Worm (Caenorhabditis elegans) whole organism, young adult: ENCODE results near the gene fbxb-43.

Experiments
- F39B2.1 ChIP-seq: fragments of 200-800 bp; sonication (Bioruptor generic); IDR thresholded peaks from 2 replicates; pipeline ENCODE4 v1.3.6; 2022; ENCODE audit warnings: missing genetic modification reagents, missing genetic modification characterization, missing compliant biosample characterization
- T07F8.4 ChIP-seq: sonication (generic microtip); optimal IDR thresholded peaks from 2 replicates; lab custom pipeline; 2016; ENCODE audit warnings: mild to moderate bottlenecking, missing genetic modification characterization, moderate library complexity, missing compliant biosample characterization
- ama-1 ChIP-seq, 3 experiments: fragments of 150-350 bp in 1 of 3; sonication (generic microtip) in 2 of 3; optimal IDR thresholded peaks; 2 replicates each; lab custom pipeline; 2014 to 2018; ENCODE audit warnings: missing biosample characterization in 2 of 3, missing genetic modification characterization in 2 of 3, missing genetic modification reagents in 2 of 3
- ceh-58 ChIP-seq: fragments of 200-800 bp; sonication (Bioruptor generic); IDR thresholded peaks from 2 replicates; pipeline ENCODE4 v1.3.6; 2022; ENCODE audit warnings: missing genetic modification characterization, missing compliant biosample characterization
- madf-3 ChIP-seq: fragments of 200-800 bp; sonication (Bioruptor generic); IDR thresholded peaks from 2 replicates; pipeline ENCODE4 v1.3.6; 2022; ENCODE audit warnings: missing genetic modification reagents, missing genetic modification characterization, missing compliant biosample characterization
- nhr-80 ChIP-seq: sonication (generic microtip); optimal IDR thresholded peaks from 2 replicates; lab custom pipeline; 2016; ENCODE audit warnings: missing genetic modification characterization, missing compliant biosample characterization
- pha-4 ChIP-seq: fragments of 150-350 bp; sonication (generic microtip); optimal IDR thresholded peaks from 2 replicates; lab custom pipeline; 2014; ENCODE audit warnings: missing biosample characterization, missing genetic modification reagents, missing genetic modification characterization
- unc-62 ChIP-seq: fragments of 150-350 bp; optimal IDR thresholded peaks from 2 replicates; lab custom pipeline; 2014; ENCODE audit warnings: missing biosample characterization, missing genetic modification reagents, missing genetic modification characterization
- ztf-6 ChIP-seq: fragments of 200-800 bp; sonication (Bioruptor generic); IDR thresholded peaks from 2 replicates; pipeline ENCODE4 v1.3.6; 2022; ENCODE audit warnings: missing genetic modification reagents, missing genetic modification characterization, missing compliant biosample characterization

- TF ChIP-seq ztf-6 (GFP tag; lab: Robert Waterston, UW): no peak
- no peak for TF ChIP-seq unc-62 (GFP tag; lab: Kevin White, UChicago)
- TF ChIP-seq F39B2.1 (GFP tag; lab: Robert Waterston, UW): no peak
- no peak for TF ChIP-seq nhr-80 (tag; lab: Kevin White, UChicago)
- no peak for TF ChIP-seq ceh-58 (GFP tag; lab: Robert Waterston, UW)
- TF ChIP-seq ama-1 (optimal IDR thresholded peaks at IDR 0.05; lab: Kevin White, UChicago): no peak
- TF ChIP-seq ama-1 (GFP tag; optimal IDR thresholded peaks at IDR 0.05; lab: Kevin White, UChicago): no peak
- no peak for TF ChIP-seq T07F8.4
- TF ChIP-seq madf-3 (GFP tag; lab: Robert Waterston, UW): no peak
- no peak for TF ChIP-seq pha-4 (tag; lab: Kevin White, UChicago)
Measured at ce11 chrII:1504266-1504665, 31.8 kb upstream of the fbxb-43 start, which contains the start of gene fdgt-1.
